Worm (Caenorhabditis elegans) whole organism, early embryonic: ENCODE data around the gene C14C10.10.

Experiments used
- B0310.2 ChIP-seq: sonication (generic microtip); optimal IDR thresholded peaks from 2 replicates; lab custom pipeline; 2016; ENCODE audit warnings: mild to moderate bottlenecking, missing genetic modification characterization, missing compliant biosample characterization
- aly-1 ChIP-seq: sonication (generic microtip); optimal IDR thresholded peaks from 2 replicates; lab custom pipeline; 2016; ENCODE audit warnings: missing genetic modification characterization, missing compliant biosample characterization
- ama-1 ChIP-seq: fragments of 150-350 bp; optimal IDR thresholded peaks from 2 replicates; lab custom pipeline; 2014
- ceh-36 ChIP-seq: sonication (generic microtip); optimal IDR thresholded peaks from 2 replicates; lab custom pipeline; 2016; ENCODE audit warnings: missing genetic modification characterization, inconsistent platforms, missing compliant biosample characterization
- ets-7 ChIP-seq: sonication (generic microtip); optimal IDR thresholded peaks from 2 replicates; lab custom pipeline; 2016; ENCODE audit warnings: missing genotype, missing genetic modification characterization, missing compliant biosample characterization
- flt-1 ChIP-seq: fragments of 200-800 bp; sonication (Bioruptor generic); IDR thresholded peaks from 2 replicates; pipeline ENCODE4 v1.3.6; 2022; ENCODE audit warnings: missing genetic modification characterization, missing compliant biosample characterization
- hmg-4 ChIP-seq: fragments of 200-800 bp; sonication (Bioruptor generic); optimal IDR thresholded peaks from 2 replicates; lab custom pipeline; 2018; ENCODE audit warnings: mild to moderate bottlenecking, missing genetic modification characterization, missing compliant biosample characterization
- hnd-1 ChIP-seq: sonication (generic microtip); optimal IDR thresholded peaks from 2 replicates; lab custom pipeline; 2016; ENCODE audit warnings: missing genetic modification characterization, missing compliant biosample characterization
- scrt-1 ChIP-seq: fragments of 200-800 bp; sonication (Bioruptor generic); IDR thresholded peaks from 2 replicates; pipeline ENCODE4 v1.3.6; 2022; ENCODE audit warnings: missing genetic modification characterization, missing compliant biosample characterization
- sea-1 ChIP-seq: fragments of 200-800 bp; sonication (Bioruptor generic); conservative IDR thresholded peaks from 2 replicates; pipeline ENCODE4 v1.3.6; 2022; ENCODE audit warnings: missing genetic modification characterization, missing compliant biosample characterization
- tbx-11 ChIP-seq: fragments of 200-800 bp; sonication (Bioruptor generic); IDR thresholded peaks from 2 replicates; pipeline ENCODE4 v1.3.6; 2022; ENCODE audit warnings: missing genetic modification characterization, missing compliant biosample characterization
- tbx-37 ChIP-seq: fragments of 200-800 bp; sonication (Bioruptor generic); conservative IDR thresholded peaks from 2 replicates; pipeline ENCODE4 v1.3.6; 2022; ENCODE audit warnings: missing genetic modification reagents, missing genetic modification characterization, missing compliant biosample characterization

ce11 chrV:12640384-12640783 is 41.5 kb upstream of the C14C10.10 start, which contains the start of gene gpa-8:
- TF ChIP-seq B0310.2 (no peak), flt-1 (GFP tag; lab: Robert Waterston, UW) (no peak), ceh-36 (tag; lab: Kevin White, UChicago) (no peak), aly-1 (tag; lab: Kevin White, UChicago) (no peak), ama-1 (lab: Kevin White, UChicago) (no peak), ets-7 (tag; lab: Kevin White, UChicago) (no peak), hnd-1 (tag; lab: Kevin White, UChicago) (no peak), scrt-1 (no peak), tbx-11 (GFP tag; lab: Robert Waterston, UW) (no peak), sea-1 (GFP tag; lab: Robert Waterston, UW) (no peak), hmg-4 (GFP tag; lab: Kevin White, UChicago) (no peak), tbx-37 (no peak)
